Worm (Caenorhabditis elegans): ENCODE results near the gene cutl-1.

DNA sequence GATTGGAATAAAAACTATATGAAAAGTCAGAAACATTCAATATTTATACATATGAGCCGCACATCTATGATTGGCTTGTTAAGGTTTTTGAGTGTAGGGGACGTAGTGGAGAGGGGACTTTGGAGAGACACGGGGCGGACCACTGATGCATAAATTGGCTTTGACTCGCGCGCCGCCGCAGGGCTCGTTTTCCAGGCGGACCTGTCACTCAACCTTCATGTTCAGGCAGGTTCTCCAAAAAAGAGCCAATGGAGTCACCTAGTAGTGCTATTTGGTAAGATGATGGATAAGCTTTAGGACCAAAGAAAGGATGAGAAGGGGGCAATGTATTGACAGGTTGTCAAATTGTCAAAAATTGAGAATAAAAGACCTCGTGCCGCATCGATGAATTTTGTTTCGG is 10.9 kb downstream of the cutl-1 start:
- TF ChIP-seq nhr-21 (tag; optimal IDR thresholded peaks at IDR 0.05) (no peak), blmp-1 (tag; optimal IDR thresholded peaks at IDR 0.05; ENCODE audit: insufficient read depth) (no peak), nhr-23 (tag; optimal IDR thresholded peaks at IDR 0.05) (no peak), unc-55 (GFP tag; optimal IDR thresholded peaks at IDR 0.05) (no peak), fos-1 (tag; optimal IDR thresholded peaks at IDR 0.05) (no peak), aly-2 (tag; optimal IDR thresholded peaks at IDR 0.05) (no peak), elt-1 (tag; optimal IDR thresholded peaks at IDR 0.05) (no peak), lin-39 (tag; optimal IDR thresholded peaks at IDR 0.05) (no peak), nhr-11 (tag; optimal IDR thresholded peaks at IDR 0.05) (no peak), ceh-16 (tag; optimal IDR thresholded peaks at IDR 0.05) (no peak), dmd-4 (tag; optimal IDR thresholded peaks at IDR 0.05) (no peak), ztf-11 (tag; optimal IDR thresholded peaks at IDR 0.05) (no peak), R02D3.7 (tag; optimal IDR thresholded peaks at IDR 0.05) (no peak), nhr-12 (tag; optimal IDR thresholded peaks at IDR 0.05) (no peak)

All from whole organism, L2 larva.